Fruit fly (Drosophila melanogaster) whole organism, embryonic: ENCODE data around the gene Fbp1.

Experiments
- Ada2b ChIP-seq: fragments of 200-800 bp; sonication (Bioruptor generic); IDR thresholded peaks from 2 replicates; pipeline ENCODE4 v1.3.6; 2022; ENCODE audit warnings: missing biosample characterization, missing genetic modification characterization
- B-H2 ChIP-seq: fragments of 200-800 bp; sonication (Bioruptor generic); optimal IDR thresholded peaks from 2 replicates; lab custom pipeline; 2018; ENCODE audit warnings: missing biosample characterization, mild to moderate bottlenecking, missing genetic modification characterization
- C15 ChIP-seq: fragments of 200-800 bp; sonication (Bioruptor generic); IDR thresholded peaks from 3 replicates; pipeline ENCODE4 v1.3.6; 2022; ENCODE audit warnings: missing biosample characterization, missing genetic modification characterization
- CG1024 ChIP-seq: fragments of 200-800 bp; sonication (Bioruptor generic); IDR thresholded peaks from 2 replicates; pipeline ENCODE4 v1.3.6; 2022; ENCODE audit warnings: missing biosample characterization, missing genetic modification characterization
- CG10321 ChIP-seq: fragments of 200-800 bp; sonication (Bioruptor generic); IDR thresholded peaks from 2 replicates; pipeline ENCODE4 v1.3.6; 2022; ENCODE audit warnings: missing biosample characterization, missing genetic modification characterization
- CG10366 ChIP-seq: fragments of 200-800 bp; sonication (Bioruptor generic); IDR thresholded peaks from 2 replicates; pipeline ENCODE4 v1.3.6; 2022; ENCODE audit warnings: missing biosample characterization, missing genetic modification characterization
- CG10462 ChIP-seq: fragments of 200-800 bp; sonication (Bioruptor generic); optimal IDR thresholded peaks from 2 replicates; lab custom pipeline; 2016; ENCODE audit warnings: missing biosample characterization, missing genetic modification characterization
- CG11398 ChIP-seq: fragments of 200-800 bp; sonication (Bioruptor generic); optimal IDR thresholded peaks from 2 replicates; lab custom pipeline; 2016; ENCODE audit warnings: missing biosample characterization, missing genetic modification characterization
- CG13123 ChIP-seq: fragments of 200-800 bp; sonication (Bioruptor generic); optimal IDR thresholded peaks from 2 replicates; lab custom pipeline; 2016; ENCODE audit warnings: missing biosample characterization, missing genetic modification characterization
- CG15011 ChIP-seq: fragments of 200-800 bp; sonication (Bioruptor generic); optimal IDR thresholded peaks from 3 replicates; lab custom pipeline; 2018; ENCODE audit warnings: missing biosample characterization, mild to moderate bottlenecking, missing genetic modification characterization
- CG15073 ChIP-seq: fragments of 200-800 bp; sonication (Bioruptor generic); optimal IDR thresholded peaks from 2 replicates; lab custom pipeline; 2016; ENCODE audit warnings: missing biosample characterization, missing genetic modification characterization
- CG18476 ChIP-seq: fragments of 200-800 bp; sonication (Bioruptor generic); optimal IDR thresholded peaks from 2 replicates; lab custom pipeline; 2016; ENCODE audit warnings: missing biosample characterization, mild to moderate bottlenecking, missing genetic modification characterization
- CG30403 ChIP-seq: fragments of 200-800 bp; sonication (Bioruptor generic); optimal IDR thresholded peaks from 3 replicates; lab custom pipeline; 2016; ENCODE audit warnings: missing biosample characterization, missing genetic modification characterization
- CG32772 ChIP-seq: fragments of 200-800 bp; sonication (Bioruptor generic); IDR thresholded peaks from 2 replicates; pipeline ENCODE4 v1.3.6; 2022; ENCODE audit warnings: missing biosample characterization, missing genetic modification characterization
- CG3281 ChIP-seq: fragments of 200-800 bp; sonication (Bioruptor generic); optimal IDR thresholded peaks from 3 replicates; lab custom pipeline; 2017; ENCODE audit warnings: missing biosample characterization, mild to moderate bottlenecking, missing genetic modification characterization
- CG33557 ChIP-seq: fragments of 200-800 bp; sonication (Bioruptor generic); optimal IDR thresholded peaks from 2 replicates; lab custom pipeline; 2019; ENCODE audit warnings: missing biosample characterization, mild to moderate bottlenecking, missing genetic modification characterization, moderate library complexity
- CG3847 ChIP-seq: fragments of 200-800 bp; sonication (Bioruptor generic); IDR thresholded peaks from 2 replicates; pipeline ENCODE4 v1.3.6; 2022; ENCODE audit warnings: missing biosample characterization, missing genetic modification characterization
- CG4854 ChIP-seq: fragments of 200-800 bp; sonication (Bioruptor generic); optimal IDR thresholded peaks from 2 replicates; lab custom pipeline; 2016; ENCODE audit warnings: missing biosample characterization, missing genetic modification characterization, inconsistent platforms
- CG9797 ChIP-seq: fragments of 200-800 bp; sonication (Bioruptor generic); optimal IDR thresholded peaks from 3 replicates; lab custom pipeline; 2018; ENCODE audit warnings: missing biosample characterization, mild to moderate bottlenecking, missing genetic modification characterization
- Doc3 ChIP-seq: fragments of 200-800 bp; sonication (Bioruptor generic); IDR thresholded peaks from 3 replicates; pipeline ENCODE4 v1.3.6; 2022; ENCODE audit warnings: missing biosample characterization, missing genetic modification characterization; ENCODE audit not compliant: partially characterized antibody
- E2f2 ChIP-seq: fragments of 200-800 bp; sonication (Bioruptor generic); IDR thresholded peaks from 2 replicates; pipeline ENCODE4 v1.3.6; 2022; ENCODE audit warnings: missing biosample characterization, missing genetic modification characterization
- Elba2 ChIP-seq: fragments of 200-800 bp; sonication (Bioruptor generic); optimal IDR thresholded peaks from 3 replicates; lab custom pipeline; 2016; ENCODE audit warnings: missing biosample characterization, missing genetic modification characterization
- HLH4C ChIP-seq: fragments of 200-800 bp; sonication (Bioruptor generic); IDR thresholded peaks from 3 replicates; pipeline ENCODE4 v1.3.6; 2022; ENCODE audit warnings: missing biosample characterization, missing genetic modification characterization; ENCODE audit not compliant: partially characterized antibody
- HLHmδ ChIP-seq: fragments of 200-800 bp; sonication (Bioruptor generic); optimal IDR thresholded peaks from 2 replicates; lab custom pipeline; 2018; ENCODE audit warnings: missing biosample characterization, mild to moderate bottlenecking, missing genetic modification characterization, moderate library complexity
- Hr78 ChIP-seq, 2 experiments: fragments of 200-800 bp in 1 of 2; fragments of >200 bp in 1 of 2; sonication (Bioruptor generic) in 1 of 2; optimal IDR thresholded peaks; 2 replicates each; lab custom pipeline; 2017 to 2019; ENCODE audit warnings: missing biosample characterization in 2 of 2, missing genetic modification characterization in 2 of 2, mild to moderate bottlenecking in 1 of 2, moderate library complexity in 1 of 2
- Max ChIP-seq: fragments of 200-800 bp; sonication (Bioruptor generic); optimal IDR thresholded peaks from 2 replicates; lab custom pipeline; 2016; ENCODE audit warnings: missing biosample characterization, mild to moderate bottlenecking, missing genetic modification characterization
- Optix ChIP-seq: fragments of 200-800 bp; sonication (Bioruptor generic); IDR thresholded peaks from 3 replicates; pipeline ENCODE4 v1.3.6; 2022; ENCODE audit warnings: missing biosample characterization, missing genetic modification characterization
- Ravus ChIP-seq: fragments of 200-800 bp; sonication (Bioruptor generic); IDR thresholded peaks from 2 replicates; pipeline ENCODE4 v1.3.6; 2022; ENCODE audit warnings: missing biosample characterization, missing genetic modification characterization
- Side ChIP-seq: fragments of 200-800 bp; sonication (Bioruptor generic); optimal IDR thresholded peaks from 2 replicates; lab custom pipeline; 2016; ENCODE audit warnings: missing biosample characterization, missing genetic modification characterization
- Sox102F ChIP-seq: fragments of 200-800 bp; sonication (Bioruptor generic); optimal IDR thresholded peaks from 2 replicates; lab custom pipeline; 2018; ENCODE audit warnings: missing biosample characterization, mild to moderate bottlenecking, missing genetic modification characterization, moderate library complexity
- TFAM ChIP-seq: fragments of 200-800 bp; sonication (Bioruptor generic); optimal IDR thresholded peaks from 2 replicates; lab custom pipeline; 2017; ENCODE audit warnings: missing biosample characterization, missing genetic modification characterization, inconsistent platforms
- Xrp1 ChIP-seq: fragments of 200-800 bp; sonication (Bioruptor generic); IDR thresholded peaks from 2 replicates; pipeline ENCODE4 v1.3.6; 2022; ENCODE audit warnings: missing biosample characterization, missing genetic modification characterization
- amos ChIP-seq: fragments of 200-800 bp; sonication (Bioruptor generic); IDR thresholded peaks from 2 replicates; pipeline ENCODE4 v1.3.6; 2022; ENCODE audit warnings: missing biosample characterization, missing genetic modification characterization; ENCODE audit not compliant: partially characterized antibody
- bab2 ChIP-seq: fragments of 200-800 bp; sonication (Bioruptor generic); optimal IDR thresholded peaks from 2 replicates; lab custom pipeline; 2016; ENCODE audit warnings: missing biosample characterization, missing genetic modification characterization
- fd96Cb ChIP-seq: fragments of 200-800 bp; sonication (Bioruptor generic); optimal IDR thresholded peaks from 2 replicates; lab custom pipeline; 2018; ENCODE audit warnings: missing biosample characterization, mild to moderate bottlenecking, missing genetic modification characterization, moderate library complexity
- gcm2 ChIP-seq: fragments of 200-800 bp; sonication (Bioruptor generic); optimal IDR thresholded peaks from 2 replicates; lab custom pipeline; 2016; ENCODE audit warnings: missing biosample characterization, missing genetic modification characterization
- grau ChIP-seq: fragments of 200-800 bp; optimal IDR thresholded peaks from 3 replicates; lab custom pipeline; 2019; ENCODE audit warnings: missing biosample characterization, mild to moderate bottlenecking, missing genetic modification characterization, moderate library complexity
- insv ChIP-seq, 2 experiments: fragments of 200-800 bp; sonication (Bioruptor generic); optimal IDR thresholded peaks; 3 replicates each; lab custom pipeline; 2016 to 2018; ENCODE audit warnings: missing biosample characterization in 2 of 2, missing genetic modification characterization in 2 of 2
- ken ChIP-seq: fragments of 200-800 bp; sonication (Bioruptor generic); IDR thresholded peaks from 3 replicates; pipeline ENCODE4 v1.3.6; 2022; ENCODE audit warnings: missing biosample characterization, missing genetic modification characterization
- oc ChIP-seq: fragments of 200-800 bp; sonication (Bioruptor generic); optimal IDR thresholded peaks from 2 replicates; lab custom pipeline; 2018; ENCODE audit warnings: missing biosample characterization, mild to moderate bottlenecking, missing genetic modification characterization, moderate library complexity
- psq ChIP-seq: fragments of 200-800 bp; sonication (Bioruptor generic); optimal IDR thresholded peaks from 2 replicates; lab custom pipeline; 2017; ENCODE audit warnings: missing biosample characterization, missing genetic modification characterization
- rib ChIP-seq: fragments of 200-800 bp; sonication (Bioruptor generic); IDR thresholded peaks from 2 replicates; pipeline ENCODE4 v1.3.6; 2022; ENCODE audit warnings: missing biosample characterization, missing genetic modification characterization
- run ChIP-seq: fragments of 200-800 bp; sonication (Bioruptor generic); optimal IDR thresholded peaks from 3 replicates; lab custom pipeline; 2018; ENCODE audit warnings: missing biosample characterization, mild to moderate bottlenecking, missing genetic modification characterization
- seq ChIP-seq: fragments of 200-800 bp; sonication (Bioruptor generic); IDR thresholded peaks from 2 replicates; pipeline ENCODE4 v1.3.6; 2022; ENCODE audit warnings: missing biosample characterization, missing genetic modification characterization
- shn ChIP-seq: fragments of 200-800 bp; sonication (Bioruptor generic); optimal IDR thresholded peaks from 3 replicates; lab custom pipeline; 2016; ENCODE audit warnings: missing biosample characterization, missing genetic modification characterization
- so ChIP-seq: fragments of 200-800 bp; sonication (Bioruptor generic); IDR thresholded peaks from 3 replicates; pipeline ENCODE4 v1.3.6; 2022; ENCODE audit warnings: missing biosample characterization, missing genetic modification characterization
- stwl ChIP-seq: fragments of 200-800 bp; sonication (Bioruptor generic); optimal IDR thresholded peaks from 3 replicates; lab custom pipeline; 2018; ENCODE audit warnings: missing biosample characterization, mild to moderate bottlenecking, missing genetic modification characterization, moderate library complexity
- tup ChIP-seq: fragments of 200-800 bp; sonication (Bioruptor generic); optimal IDR thresholded peaks from 2 replicates; lab custom pipeline; 2016; ENCODE audit warnings: missing biosample characterization, mild to moderate bottlenecking, missing genetic modification characterization, moderate library complexity
- vfl ChIP-seq: fragments of 200-800 bp; sonication (Bioruptor generic); optimal IDR thresholded peaks from 2 replicates; lab custom pipeline; 2016; ENCODE audit warnings: missing biosample characterization, missing genetic modification characterization
- wek ChIP-seq: fragments of 200-800 bp; sonication (Bioruptor generic); optimal IDR thresholded peaks from 3 replicates; lab custom pipeline; 2018; ENCODE audit warnings: missing biosample characterization, mild to moderate bottlenecking, missing genetic modification characterization, moderate library complexity
- yki ChIP-seq: fragments of >200 bp; optimal IDR thresholded peaks from 3 replicates; lab custom pipeline; 2018

Fbp1 gene

DNA sequence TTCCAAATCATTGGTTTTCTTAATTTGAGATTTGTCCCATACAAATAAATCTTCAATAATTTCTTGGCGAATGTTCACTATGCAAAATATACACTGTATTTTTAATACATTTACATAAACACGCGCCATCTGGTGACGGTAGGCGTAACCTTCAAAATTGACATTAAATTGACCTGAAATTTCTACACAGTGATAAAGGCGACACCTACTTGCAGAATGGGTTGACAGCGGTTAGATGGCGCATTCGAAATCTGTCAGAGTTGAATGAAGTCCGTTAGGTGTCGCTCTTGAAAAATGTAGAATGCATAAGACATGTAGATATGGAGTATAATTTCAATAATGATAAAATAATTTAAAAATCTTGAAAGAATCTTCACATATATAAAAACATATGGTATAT is 13.6 kb upstream of the Fbp1 start (continued):
- TF ChIP-seq CG15011 (GFP tag; lab: Kevin White, UChicago) (no peak), Sox102F (GFP tag; lab: Kevin White, UChicago) (peak; percentile 86), E2f2 (peak; percentile 28; the same call in 1 of the 2 replicates), Ravus (GFP tag; lab: Robert Waterston, UW) (no peak; the same call in 1 of the 2 replicates), Ada2b (GFP tag; lab: Robert Waterston, UW) (peak; percentile 39; the same call in 1 of the 2 replicates), wek (GFP tag; lab: Kevin White, UChicago) (no peak), oc (tag; lab: Kevin White, UChicago) (peak; percentile 64), CG13123 (GFP tag; lab: Kevin White, UChicago) (peak; percentile 77), CG10366 (GFP tag; lab: Robert Waterston, UW) (peak; percentile 86), CG33557 (GFP tag; lab: Kevin White, UChicago) (peak; percentile 16), psq (peak; percentile 63), Hr78 (GFP tag; optimal IDR thresholded peaks at IDR 0.05; lab: Kevin White, UChicago) (no peak), HLH4C (GFP tag; lab: Robert Waterston, UW) (no peak), so (no peak), CG32772 (GFP tag; lab: Robert Waterston, UW) (peak; percentile 82), HLHmδ (peak; percentile 33), shn (GFP tag; lab: Kevin White, UChicago) (peak; percentile 87), CG30403 (peak; percentile 91), CG10462 (GFP tag; lab: Kevin White, UChicago) (peak; percentile 21), CG11398 (GFP tag; lab: Kevin White, UChicago) (peak; percentile 52), gcm2 (GFP tag; lab: Kevin White, UChicago) (peak; percentile 7), CG3281 (GFP tag; lab: Kevin White, UChicago) (peak; percentile 25), Max (GFP tag; lab: Kevin White, UChicago) (peak; percentile 20), seq (GFP tag; lab: Robert Waterston, UW) (no peak), CG9797 (no peak), CG4854 (peak; percentile 62), Optix (GFP tag; lab: Robert Waterston, UW) (no peak; the same call in none of the 3 replicates), grau (peak; percentile 91), CG15073 (GFP tag; lab: Kevin White, UChicago) (peak; percentile 55), C15 (no peak), Elba2 (GFP tag; lab: Kevin White, UChicago) (peak; percentile 57), CG3847 (GFP tag; lab: Robert Waterston, UW) (peak; percentile 88), amos (GFP tag; lab: Robert Waterston, UW) (peak; percentile 84), CG1024 (GFP tag; lab: Robert Waterston, UW) (peak; percentile 75), insv (GFP tag; optimal IDR thresholded peaks at IDR 0.05; lab: Kevin White, UChicago) (peak in 1 of 2 experiments; percentile 78), TFAM (no peak), stwl (tag; lab: Kevin White, UChicago) (peak; percentile 73), tup (GFP tag; lab: Kevin White, UChicago) (no peak), B-H2 (GFP tag; lab: Kevin White, UChicago) (peak; percentile 78), yki (lab: Kevin White, UChicago) (peak; percentile 87), rib (GFP tag; lab: Robert Waterston, UW) (peak; percentile 47; the same call in 1 of the 2 replicates), vfl (peak; percentile 64), CG10321 (GFP tag; lab: Robert Waterston, UW) (no peak), ken (GFP tag; lab: Robert Waterston, UW) (peak; percentile 86), bab2 (GFP tag; lab: Kevin White, UChicago) (peak; percentile 91), fd96Cb (tag; lab: Kevin White, UChicago) (peak; percentile 72), CG18476 (no peak), run (peak; percentile 21), Doc3 (GFP tag; lab: Robert Waterston, UW) (no peak), Xrp1 (peak; percentile 64), Side (peak; percentile 78)
